Worm (Caenorhabditis elegans): Measurements from ENCODE around the gene grl-12.

DNA sequence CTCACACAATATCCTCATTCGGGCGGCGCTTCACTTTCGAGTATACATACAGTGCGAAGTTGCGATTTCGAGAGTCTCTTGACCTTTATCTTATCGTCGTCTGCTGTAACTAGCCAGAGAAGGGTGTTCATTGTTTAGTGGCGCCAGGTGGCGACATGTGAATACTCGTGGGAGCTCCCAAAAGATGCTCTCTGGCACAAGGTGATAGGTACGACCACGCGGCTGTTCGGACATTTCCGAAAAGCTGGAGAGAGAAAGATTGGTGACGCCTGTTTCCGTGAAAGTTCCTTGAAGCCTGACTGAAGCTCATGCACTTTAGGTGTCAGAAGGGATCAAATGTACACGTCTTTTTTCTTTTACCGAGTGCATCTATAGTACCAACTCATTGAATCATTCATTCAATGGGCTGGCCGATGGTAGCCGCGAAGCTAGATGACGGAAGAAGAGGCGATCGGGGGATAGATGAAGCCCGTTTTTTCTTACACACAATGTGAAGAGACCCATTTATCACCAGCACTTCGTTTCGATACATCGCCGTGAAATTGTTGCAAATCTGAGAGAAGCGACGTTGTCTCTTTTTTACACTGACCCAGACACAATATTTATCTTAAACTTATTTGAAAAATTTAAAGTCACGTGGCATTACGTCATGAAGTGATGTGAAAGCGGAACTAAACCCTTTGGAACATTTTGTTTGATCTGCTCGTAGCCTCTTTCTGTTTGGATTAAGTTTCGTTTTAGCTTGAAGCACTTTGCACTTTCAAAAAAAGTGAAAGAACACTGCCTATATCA, 30.6 kb upstream of the grl-12 start:
- TF ChIP-seq nhr-237 (tag; optimal IDR thresholded peaks at IDR 0.05): no peak
- TF ChIP-seq ces-1 (GFP tag; optimal IDR thresholded peaks at IDR 0.05): no peak
